Fruit fly (Drosophila melanogaster): ENCODE data around the gene CG12541.

Gene CG12541

dm6 chrX:7095292-7095911 is 29.6 kb upstream of the CG12541 start (continued):
- TF ChIP-seq CG7372 (GFP tag; IDR thresholded peaks at IDR 0.05) (peak; percentile 75), CG6854 (GFP tag; optimal IDR thresholded peaks at IDR 0.05) (peak; percentile 36), inv (GFP tag; IDR thresholded peaks at IDR 0.05; ENCODE audit: partially characterized antibody) (no peak), CG17802 (tag; optimal IDR thresholded peaks at IDR 0.05) (peak; percentile 55), CG11560 (tag; IDR thresholded peaks at IDR 0.05) (no peak), gcm (GFP tag; optimal IDR thresholded peaks at IDR 0.05) (peak; percentile 71), nerfin-1 (tag; optimal IDR thresholded peaks at IDR 0.05) (peak; percentile 82), CG10274 (GFP tag; optimal IDR thresholded peaks at IDR 0.05) (peak; percentile 33), da (GFP tag; optimal IDR thresholded peaks at IDR 0.05) (no peak), Optix (GFP tag; IDR thresholded peaks at IDR 0.05) (peak; percentile 73; the same call in 2 of the 3 replicates), Bgb (GFP tag; IDR thresholded peaks at IDR 0.05; ENCODE audit: partially characterized antibody) (no peak), gem (tag; optimal IDR thresholded peaks at IDR 0.05) (peak; percentile 87), HLH54F (GFP tag; optimal IDR thresholded peaks at IDR 0.05) (peak; percentile 63), CG4617 (GFP tag; optimal IDR thresholded peaks at IDR 0.05; ENCODE audit: borderline replicate concordance) (peak; percentile 56), Hr39 (optimal IDR thresholded peaks at IDR 0.05) (no peak), CG32772 (GFP tag; IDR thresholded peaks at IDR 0.05) (peak; percentile 62; the same call in 1 of the 2 replicates), Taf1 (GFP tag; IDR thresholded peaks at IDR 0.05) (peak; percentile 25; the same call in 1 of the 2 replicates), mld (GFP tag; IDR thresholded peaks at IDR 0.05; ENCODE audit: partially characterized antibody) (no peak), Rx (GFP tag; IDR thresholded peaks at IDR 0.05) (peak; percentile 68), sim (GFP tag; IDR thresholded peaks at IDR 0.05) (peak; percentile 41; the same call in 1 of the 2 replicates), BtbVII (GFP tag; optimal IDR thresholded peaks at IDR 0.05) (peak; percentile 44), Ravus (GFP tag; IDR thresholded peaks at IDR 0.05) (peak; percentile 41), eyg (GFP tag; optimal IDR thresholded peaks at IDR 0.05) (peak; percentile 52)

dm6 chrX:7094861-7095260 is 29.0 kb upstream of the CG12541 start:
- no peak for TF ChIP-seq prd (optimal IDR thresholded peaks at IDR 0.05)
- peak; percentile 34; the same call in 1 of the 3 replicates for TF ChIP-seq prd (GFP tag; IDR thresholded peaks at IDR 0.05)
- peak; percentile 50 for TF ChIP-seq CG15269 (tag; optimal IDR thresholded peaks at IDR 0.05)
- TF ChIP-seq CG17568 (GFP tag; optimal IDR thresholded peaks at IDR 0.05) = no peak
- TF ChIP-seq lov (optimal IDR thresholded peaks at IDR 0.05) = no peak
- TF ChIP-seq lov (GFP tag; IDR thresholded peaks at IDR 0.05) = no peak
- TF ChIP-seq dm (GFP tag; optimal IDR thresholded peaks at IDR 0.05) = no peak
- TF ChIP-seq CG10959 (GFP tag; IDR thresholded peaks at IDR 0.05) = no peak
- TF ChIP-seq Sox100B (GFP tag; optimal IDR thresholded peaks at IDR 0.05) = peak; percentile 36
- TF ChIP-seq slou (GFP tag; optimal IDR thresholded peaks at IDR 0.05) = no peak
- TF ChIP-seq CG14965 (GFP tag; optimal IDR thresholded peaks at IDR 0.05; ENCODE audit: borderline replicate concordance) = no peak
- no peak for TF ChIP-seq CG4404 (GFP tag; IDR thresholded peaks at IDR 0.05)
- TF ChIP-seq CG6654 (GFP tag; optimal IDR thresholded peaks at IDR 0.05) = no peak
- TF ChIP-seq sens (GFP tag) = peak; percentile 81
- TF ChIP-seq D (optimal IDR thresholded peaks at IDR 0.05) = no peak
- no peak for TF ChIP-seq D (GFP tag; optimal IDR thresholded peaks at IDR 0.05)
- TF ChIP-seq exex (tag; optimal IDR thresholded peaks at IDR 0.05) = no peak
- TF ChIP-seq chm (GFP tag; IDR thresholded peaks at IDR 0.05) = no peak
- peak; percentile 29 for TF ChIP-seq CG4617 (GFP tag; optimal IDR thresholded peaks at IDR 0.05; ENCODE audit: borderline replicate concordance)
- TF ChIP-seq btn (GFP tag; optimal IDR thresholded peaks at IDR 0.05) = no peak
- TF ChIP-seq Pdp1 (GFP tag; optimal IDR thresholded peaks at IDR 0.05) = peak in 1 of 2 experiments; percentile 76
- TF ChIP-seq sd (tag; optimal IDR thresholded peaks at IDR 0.05) = no peak
- TF ChIP-seq C15 (GFP tag; IDR thresholded peaks at IDR 0.05) = no peak
- no peak for TF ChIP-seq fd3F (GFP tag; optimal IDR thresholded peaks at IDR 0.05)
- TF ChIP-seq ci (GFP tag; IDR thresholded peaks at IDR 0.05) = peak; percentile 74; the same call in 1 of the 3 replicates
- TF ChIP-seq CG5953 (GFP tag; IDR thresholded peaks at IDR 0.05) = 0 out of 2 replicates have a peak, but pooled peaks have one; percentile 31
- TF ChIP-seq pita (GFP tag; optimal IDR thresholded peaks at IDR 0.05) = no peak
- no peak for TF ChIP-seq chn (GFP tag; optimal IDR thresholded peaks at IDR 0.05)
- TF ChIP-seq crp (GFP tag; optimal IDR thresholded peaks at IDR 0.05) = no peak

Data from whole organism, embryonic.